Worm (Caenorhabditis elegans): ENCODE results near the gene srxa-11.

The srxa-11 gene

DNA sequence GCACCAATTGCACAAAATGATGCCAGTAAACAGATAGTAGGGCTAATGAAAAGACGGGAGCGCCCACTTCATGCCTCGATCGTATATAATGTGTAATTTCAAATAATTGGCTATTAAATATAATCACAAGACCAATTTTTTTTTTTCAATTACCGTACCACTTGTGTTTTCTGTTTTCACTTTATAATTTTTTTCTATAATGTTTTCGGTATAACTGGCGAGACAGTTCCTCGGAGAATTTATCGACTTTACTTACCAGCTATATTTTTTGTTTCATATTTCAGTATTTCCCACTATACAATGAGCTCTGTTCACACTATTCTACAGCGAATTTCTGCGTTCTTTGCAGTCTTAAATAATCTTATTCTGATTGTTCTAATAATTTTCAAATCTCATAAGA is 7.8 kb upstream of the srxa-11 start, which contains the start of gene str-252:
TSS of gene str-252 (plus strand) at position 301 of the 400 bp plus-strand sequence.
- TF ChIP-seq dpff-1 (tag; optimal IDR thresholded peaks at IDR 0.05) (no peak), madf-10 (tag; optimal IDR thresholded peaks at IDR 0.05) (no peak), atf-7 (tag; optimal IDR thresholded peaks at IDR 0.05) (no peak), egl-44 (GFP tag; IDR thresholded peaks at IDR 0.05) (no peak), ceh-79 (tag; optimal IDR thresholded peaks at IDR 0.05) (no peak), ztf-26 (tag; optimal IDR thresholded peaks at IDR 0.05) (no peak), gei-17 (GFP tag; optimal IDR thresholded peaks at IDR 0.05) (no peak)

- no peak for TF ChIP-seq ceh-40 (GFP tag; IDR thresholded peaks at IDR 0.05)
Measured at ce11 chrV:13918341-13918740, 5.6 kb upstream of the srxa-11 start, which contains the start of gene str-250. str-250 (plus strand) TSS chrV:13918641.

DNA sequence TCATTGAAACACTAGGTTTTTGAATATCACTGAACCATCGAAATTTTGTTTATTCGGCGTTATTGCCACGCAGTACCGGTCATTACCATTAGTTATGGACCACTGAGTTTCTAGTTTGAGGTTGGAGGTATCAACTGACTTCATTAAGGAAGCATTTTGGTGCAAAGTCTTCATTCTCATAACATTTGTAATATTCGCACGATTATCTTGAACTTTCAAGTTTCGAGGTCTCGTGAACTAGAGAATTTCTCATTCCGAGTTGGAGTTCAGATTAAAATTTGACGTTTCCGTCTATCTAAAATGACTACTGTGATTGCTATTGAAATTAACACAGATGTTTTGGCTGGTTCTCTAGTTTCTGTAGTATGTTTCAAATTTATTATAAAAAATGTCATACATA is 3.2 kb upstream of the srxa-11 start, which contains the start of gene srx-42:
TSS of gene srx-42 (plus strand) at position 301 of the 400 bp plus-strand sequence.
- TF ChIP-seq hmg-20 (GFP tag; IDR thresholded peaks at IDR 0.05) (no peak), nfyb-1 (GFP tag; IDR thresholded peaks at IDR 0.05) (no peak), ztf-22 (GFP tag; optimal IDR thresholded peaks at IDR 0.05) (no peak), let-526 (GFP tag; IDR thresholded peaks at IDR 0.05) (no peak)

DNA sequence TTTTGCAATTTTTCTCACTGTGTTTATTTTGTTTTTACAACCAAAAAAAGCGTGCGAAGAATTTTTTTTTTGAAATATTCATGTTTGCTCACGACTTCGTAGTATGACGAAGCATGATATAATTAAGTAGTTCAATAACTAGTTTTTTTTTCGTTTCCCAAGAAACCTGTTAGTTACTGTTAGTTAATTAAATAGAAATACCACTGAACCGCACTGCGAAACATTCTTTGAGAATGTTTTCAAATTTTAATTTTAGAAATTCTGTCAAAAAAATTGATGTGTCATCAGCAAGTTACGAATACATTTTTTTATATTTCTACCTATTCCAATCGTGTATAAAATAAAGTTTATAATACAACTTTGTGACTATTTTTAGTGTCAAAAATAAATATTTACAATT is 2.4 kb downstream of the srxa-11 start, which contains the start of gene srxa-12:
TSS of gene srxa-12 (plus strand) at position 301 of the 400 bp plus-strand sequence.
- TF ChIP-seq pbrm-1 (GFP tag; IDR thresholded peaks at IDR 0.05) (no peak), nhr-80 (tag; optimal IDR thresholded peaks at IDR 0.05) (no peak), egl-18 (GFP tag; IDR thresholded peaks at IDR 0.05) (no peak), F49E8.2 (tag; optimal IDR thresholded peaks at IDR 0.05; ENCODE audit: insufficient read depth) (no peak), lin-26 (GFP tag; IDR thresholded peaks at IDR 0.05) (no peak), zfh-2 (GFP tag; conservative IDR thresholded peaks at IDR 0.05) (no peak), madf-6 (GFP tag; IDR thresholded peaks at IDR 0.05) (no peak), unc-62 (GFP tag; optimal IDR thresholded peaks at IDR 0.05) (no peak), B0336.3 (GFP tag; IDR thresholded peaks at IDR 0.05) (no peak), ccch-3 (GFP tag; optimal IDR thresholded peaks at IDR 0.05) (no peak), lin-40 (tag; optimal IDR thresholded peaks at IDR 0.05) (no peak)

- no peak for TF ChIP-seq ets-4 (GFP tag; optimal IDR thresholded peaks at IDR 0.05)
- no peak for TF ChIP-seq akir-1 (GFP tag; optimal IDR thresholded peaks at IDR 0.05)
Measured at ce11 chrV:13929503-13929902, 5.6 kb downstream of the srxa-11 start, which contains the start of gene srxa-13. srxa-13 (plus strand) TSS chrV:13929803.

- no peak for TF ChIP-seq ama-1 (optimal IDR thresholded peaks at IDR 0.05)
- TF ChIP-seq ama-1 (GFP tag; optimal IDR thresholded peaks at IDR 0.05) = no peak
- TF ChIP-seq mel-28 (tag; optimal IDR thresholded peaks at IDR 0.05; ENCODE audit: borderline replicate concordance) = no peak
- TF ChIP-seq B0035.1 (tag; optimal IDR thresholded peaks at IDR 0.05) = no peak
- no peak for TF ChIP-seq F52B5.7 (tag; optimal IDR thresholded peaks at IDR 0.05)
- no peak for TF ChIP-seq F49E8.2 (tag; optimal IDR thresholded peaks at IDR 0.05; ENCODE audit: insufficient read depth)
- TF ChIP-seq hsf-1 (GFP tag; IDR thresholded peaks at IDR 0.05) = no peak
- TF ChIP-seq zim-3 (tag; optimal IDR thresholded peaks at IDR 0.05) = no peak
- no peak for TF ChIP-seq B0019.2 (GFP tag; conservative IDR thresholded peaks at IDR 0.05)
- TF ChIP-seq Y56A3A.18 (GFP tag; IDR thresholded peaks at IDR 0.05) = no peak
- TF ChIP-seq tlf-1 (GFP tag; optimal IDR thresholded peaks at IDR 0.05) = no peak
- no peak for TF ChIP-seq snpc-3.4 (tag; optimal IDR thresholded peaks at IDR 0.05)
Measured at ce11 chrV:13931225-13931624, 7.3 kb downstream of the srxa-11 start, which contains the start of gene C06B3.16. C06B3.16 (plus strand) TSS chrV:13931525.
